Fruit fly (Drosophila melanogaster): ENCODE data around the gene CG1806.

Gene CG1806

dm6 chrX:12028825-12029514 is 22.0 kb downstream of the CG1806 start, which contains the start of gene Usp7 (continued):
- peak; percentile 80 for TF ChIP-seq Sry-δ (GFP tag; optimal IDR thresholded peaks at IDR 0.05)
- TF ChIP-seq CG17612 (GFP tag; IDR thresholded peaks at IDR 0.05) = no peak
- TF ChIP-seq nmo (GFP tag; optimal IDR thresholded peaks at IDR 0.05) = peak; percentile 61
- TF ChIP-seq HLH4C (GFP tag; IDR thresholded peaks at IDR 0.05; ENCODE audit: partially characterized antibody) = peak; percentile 94
- TF ChIP-seq shn (GFP tag; optimal IDR thresholded peaks at IDR 0.05) = no peak
- peak; percentile 89 for TF ChIP-seq ato (GFP tag; IDR thresholded peaks at IDR 0.05; ENCODE audit: partially characterized antibody)
- peak; percentile 62 for TF ChIP-seq Rfx (GFP tag; IDR thresholded peaks at IDR 0.05)
- peak; percentile 71 for TF ChIP-seq pfk (GFP tag; optimal IDR thresholded peaks at IDR 0.05)
- TF ChIP-seq CG18619 (GFP tag; optimal IDR thresholded peaks at IDR 0.05) = no peak
- TF ChIP-seq ssp (GFP tag; IDR thresholded peaks at IDR 0.05) = peak; percentile 94
- no peak for TF ChIP-seq Vsx1 (GFP tag; optimal IDR thresholded peaks at IDR 0.05)
- peak; percentile 78 for TF ChIP-seq Adf1 (GFP tag; IDR thresholded peaks at IDR 0.05)
- peak; percentile 60 for TF ChIP-seq MESR4 (GFP tag; optimal IDR thresholded peaks at IDR 0.05)
- TF ChIP-seq CG7357 (GFP tag; IDR thresholded peaks at IDR 0.05) = peak; percentile 51; the same call in 1 of the 3 replicates
- TF ChIP-seq Tbp (GFP tag; optimal IDR thresholded peaks at IDR 0.05) = no peak
- no peak for TF ChIP-seq Trl (optimal IDR thresholded peaks at IDR 0.05)
- no peak for TF ChIP-seq Trl (GFP tag; optimal IDR thresholded peaks at IDR 0.05)
- peak; percentile 91 for TF ChIP-seq hbn (GFP tag; IDR thresholded peaks at IDR 0.05; ENCODE audit: partially characterized antibody)
- peak; percentile 52 for TF ChIP-seq CG15601 (tag; optimal IDR thresholded peaks at IDR 0.05)
- TF ChIP-seq phol (tag; optimal IDR thresholded peaks at IDR 0.05) = peak; percentile 52
- peak; percentile 71 for TF ChIP-seq Med (GFP tag)
- peak; percentile 97 for TF ChIP-seq bbx (GFP tag; IDR thresholded peaks at IDR 0.05; ENCODE audit: partially characterized antibody)
- no peak for TF ChIP-seq CG7786 (GFP tag; optimal IDR thresholded peaks at IDR 0.05)
- no peak for TF ChIP-seq CG14050 (GFP tag; IDR thresholded peaks at IDR 0.05)
- TF ChIP-seq CG13287 (GFP tag; IDR thresholded peaks at IDR 0.05; ENCODE audit: partially characterized antibody) = peak; percentile 95
- no peak for TF ChIP-seq prd (optimal IDR thresholded peaks at IDR 0.05)
- 0 out of 3 replicates have a peak, but pooled peaks have one; percentile 28 for TF ChIP-seq prd (GFP tag; IDR thresholded peaks at IDR 0.05)
- TF ChIP-seq E2f2 (GFP tag; IDR thresholded peaks at IDR 0.05) = peak; percentile 73
- TF ChIP-seq CG15696 (tag; optimal IDR thresholded peaks at IDR 0.05) = no peak
- peak; percentile 54 for TF ChIP-seq slbo (GFP tag; IDR thresholded peaks at IDR 0.05)
- TF ChIP-seq trem (tag; optimal IDR thresholded peaks at IDR 0.05) = peak; percentile 42
- peak in 1 of 2 experiments; percentile 14 for TF ChIP-seq Pdp1 (GFP tag; optimal IDR thresholded peaks at IDR 0.05)
- TF ChIP-seq cg (GFP tag; optimal IDR thresholded peaks at IDR 0.05) = peak; percentile 89
- TF ChIP-seq CG16779 (GFP tag; IDR thresholded peaks at IDR 0.05) = no peak
- peak; percentile 82 for TF ChIP-seq pzg (GFP tag; optimal IDR thresholded peaks at IDR 0.05)
- TF ChIP-seq zen2 (GFP tag; IDR thresholded peaks at IDR 0.05; ENCODE audit: partially characterized antibody) = peak; percentile 81
- TF ChIP-seq Bdp1 (GFP tag; optimal IDR thresholded peaks at IDR 0.05) = no peak
- TF ChIP-seq fd102C (GFP tag; optimal IDR thresholded peaks at IDR 0.05) = no peak
- peak; percentile 91 for TF ChIP-seq vnd (GFP tag; IDR thresholded peaks at IDR 0.05; ENCODE audit: partially characterized antibody)
- peak; percentile 79 for TF ChIP-seq sna (GFP tag; IDR thresholded peaks at IDR 0.05; ENCODE audit: partially characterized antibody)
- no peak for TF ChIP-seq cwo (GFP tag; optimal IDR thresholded peaks at IDR 0.05)
- TF ChIP-seq CG1024 (GFP tag; IDR thresholded peaks at IDR 0.05) = 0 out of 2 replicates have a peak, but pooled peaks have one; percentile 13
- TF ChIP-seq Rx (GFP tag; IDR thresholded peaks at IDR 0.05) = peak; percentile 15; the same call in 1 of the 2 replicates
- TF ChIP-seq CG34376 (GFP tag; optimal IDR thresholded peaks at IDR 0.05) = peak; percentile 39
- no peak for TF ChIP-seq sim (GFP tag; IDR thresholded peaks at IDR 0.05)
- 0 out of 2 replicates have a peak, but pooled peaks have one; percentile 17 for TF ChIP-seq CG7372 (GFP tag; IDR thresholded peaks at IDR 0.05)
- peak; percentile 39 for TF ChIP-seq dm (GFP tag; optimal IDR thresholded peaks at IDR 0.05)
- peak; percentile 86 for TF ChIP-seq CG17802 (tag; optimal IDR thresholded peaks at IDR 0.05)
- TF ChIP-seq Xbp1 (GFP tag; optimal IDR thresholded peaks at IDR 0.05) = peak; percentile 35
